Worm (Caenorhabditis elegans) whole organism, late embryonic: Measurements from ENCODE around the gene srh-23.

Experiments
- C08G9.2 ChIP-seq: sonication (generic microtip); optimal IDR thresholded peaks from 2 replicates; lab custom pipeline; 2016; ENCODE audit warnings: mild to moderate bottlenecking, missing genetic modification characterization, moderate library complexity, missing compliant biosample characterization
- C38D4.7 ChIP-seq: fragments of 200-800 bp; sonication (Bioruptor generic); optimal IDR thresholded peaks from 2 replicates; lab custom pipeline; 2018; ENCODE audit warnings: mild to moderate bottlenecking, missing genetic modification characterization, moderate library complexity, missing compliant biosample characterization
- F13H6.1 ChIP-seq: sonication (generic microtip); optimal IDR thresholded peaks from 2 replicates; lab custom pipeline; 2016; ENCODE audit warnings: missing genetic modification characterization, missing compliant biosample characterization
- K09A11.1 ChIP-seq: sonication (generic microtip); optimal IDR thresholded peaks from 2 replicates; lab custom pipeline; 2017; ENCODE audit warnings: antibody characterized with exemption, mild to moderate bottlenecking, missing genetic modification characterization, missing compliant biosample characterization; ENCODE audit not compliant: insufficient read depth
- T23F11.4 ChIP-seq: fragments of 200-800 bp; sonication (Bioruptor generic); optimal IDR thresholded peaks from 2 replicates; lab custom pipeline; 2018; ENCODE audit warnings: mild to moderate bottlenecking, missing genetic modification characterization, missing compliant biosample characterization
- ahr-1 ChIP-seq: sonication (generic microtip); optimal IDR thresholded peaks from 2 replicates; lab custom pipeline; 2016; ENCODE audit warnings: missing genetic modification characterization, missing compliant biosample characterization
- ceh-19 ChIP-seq: fragments of 200-800 bp; sonication (Bioruptor generic); optimal IDR thresholded peaks from 2 replicates; lab custom pipeline; 2018; ENCODE audit warnings: mild to moderate bottlenecking, missing genetic modification characterization, missing compliant biosample characterization
- ceh-22 ChIP-seq: sonication (generic microtip); optimal IDR thresholded peaks from 2 replicates; lab custom pipeline; 2017; ENCODE audit warnings: missing biosample characterization, missing genetic modification characterization
- ceh-31 ChIP-seq: sonication (generic microtip); optimal IDR thresholded peaks from 2 replicates; lab custom pipeline; 2016; ENCODE audit warnings: missing genetic modification characterization, missing compliant biosample characterization
- ceh-34 ChIP-seq: sonication (generic microtip); optimal IDR thresholded peaks from 2 replicates; lab custom pipeline; 2016; ENCODE audit warnings: mild to moderate bottlenecking, missing genetic modification characterization, missing compliant biosample characterization
- ceh-48 ChIP-seq: sonication (generic microtip); optimal IDR thresholded peaks from 2 replicates; lab custom pipeline; 2016; ENCODE audit warnings: missing genetic modification characterization, inconsistent platforms, missing compliant biosample characterization
- ceh-6 ChIP-seq: fragments of 200-800 bp; sonication (Bioruptor generic); optimal IDR thresholded peaks from 2 replicates; lab custom pipeline; 2018; ENCODE audit warnings: mild to moderate bottlenecking, missing genetic modification characterization, missing compliant biosample characterization
- ceh-9 ChIP-seq: sonication (generic microtip); optimal IDR thresholded peaks from 2 replicates; lab custom pipeline; 2016; ENCODE audit warnings: mild to moderate bottlenecking, missing genetic modification characterization, inconsistent platforms, missing compliant biosample characterization
- dmd-4 ChIP-seq: sonication (generic microtip); optimal IDR thresholded peaks from 2 replicates; lab custom pipeline; 2016; ENCODE audit warnings: borderline replicate concordance, missing genetic modification characterization, missing compliant biosample characterization
- elt-2 ChIP-seq: sonication (generic microtip); optimal IDR thresholded peaks from 2 replicates; lab custom pipeline; 2016; ENCODE audit warnings: missing genetic modification reagents, missing genetic modification characterization, missing compliant biosample characterization
- fax-1 ChIP-seq: sonication (generic microtip); optimal IDR thresholded peaks from 2 replicates; lab custom pipeline; 2016; ENCODE audit warnings: missing genotype, missing genetic modification characterization, missing compliant biosample characterization
- fkh-10 ChIP-seq: fragments of 150-350 bp; optimal IDR thresholded peaks from 2 replicates; lab custom pipeline; 2014; ENCODE audit warnings: missing biosample characterization, missing genetic modification reagents, missing genetic modification characterization
- fkh-6 ChIP-seq: sonication (generic microtip); optimal IDR thresholded peaks from 2 replicates; lab custom pipeline; 2016; ENCODE audit warnings: missing genetic modification characterization, missing compliant biosample characterization
- gmeb-2 ChIP-seq: sonication (generic microtip); optimal IDR thresholded peaks from 2 replicates; lab custom pipeline; 2016; ENCODE audit warnings: missing genetic modification characterization, inconsistent platforms, missing compliant biosample characterization
- hlh-15 ChIP-seq: sonication (generic microtip); optimal IDR thresholded peaks from 2 replicates; lab custom pipeline; 2016; ENCODE audit warnings: missing genetic modification characterization, missing compliant biosample characterization
- hlh-6 ChIP-seq: sonication (generic microtip); optimal IDR thresholded peaks from 2 replicates; lab custom pipeline; 2016; ENCODE audit warnings: missing genotype, missing genetic modification characterization, missing compliant biosample characterization
- hlh-8 ChIP-seq: sonication (generic microtip); optimal IDR thresholded peaks from 2 replicates; lab custom pipeline; 2016; ENCODE audit warnings: missing genotype, missing genetic modification characterization, missing compliant biosample characterization
- lim-6 ChIP-seq: sonication (generic microtip); optimal IDR thresholded peaks from 2 replicates; lab custom pipeline; 2016; ENCODE audit warnings: missing genetic modification characterization, missing compliant biosample characterization
- lin-11 ChIP-seq: fragments of 200-800 bp; sonication (Bioruptor generic); optimal IDR thresholded peaks from 2 replicates; lab custom pipeline; 2018; ENCODE audit warnings: mild to moderate bottlenecking, missing genetic modification characterization, missing compliant biosample characterization
- madf-2 ChIP-seq: sonication (generic microtip); optimal IDR thresholded peaks from 2 replicates; lab custom pipeline; 2017; ENCODE audit warnings: missing genetic modification characterization, missing compliant biosample characterization
- nfya-1 ChIP-seq: sonication (generic microtip); optimal IDR thresholded peaks from 2 replicates; lab custom pipeline; 2017; ENCODE audit warnings: missing genetic modification characterization, mild to moderate bottlenecking, missing compliant biosample characterization, antibody characterized with exemption, moderate library complexity
- nhr-11 ChIP-seq: fragments of 150-350 bp; optimal IDR thresholded peaks from 2 replicates; lab custom pipeline; 2014; ENCODE audit warnings: missing biosample characterization, missing genetic modification characterization
- nhr-232 ChIP-seq: sonication (generic microtip); optimal IDR thresholded peaks from 2 replicates; lab custom pipeline; 2016; ENCODE audit warnings: missing genetic modification characterization, missing compliant biosample characterization
- odd-2 ChIP-seq: sonication (generic microtip); optimal IDR thresholded peaks from 2 replicates; lab custom pipeline; 2017; ENCODE audit warnings: antibody characterized with exemption, mild to moderate bottlenecking, missing genetic modification characterization, missing compliant biosample characterization
- pag-3 ChIP-seq: sonication (generic microtip); optimal IDR thresholded peaks from 2 replicates; lab custom pipeline; 2016; ENCODE audit warnings: missing compliant biosample characterization, missing genetic modification characterization, borderline replicate concordance
- pha-2 ChIP-seq: sonication (generic microtip); optimal IDR thresholded peaks from 2 replicates; lab custom pipeline; 2017; ENCODE audit warnings: mild to moderate bottlenecking, missing genetic modification characterization, missing compliant biosample characterization
- pha-4 ChIP-seq: fragments of 150-350 bp; optimal IDR thresholded peaks from 2 replicates; lab custom pipeline; 2018; ENCODE audit warnings: missing biosample characterization, missing genetic modification reagents, missing genetic modification characterization
- pqm-1 ChIP-seq: sonication (generic microtip); optimal IDR thresholded peaks from 2 replicates; lab custom pipeline; 2016; ENCODE audit warnings: missing genetic modification characterization, missing compliant biosample characterization
- pros-1 ChIP-seq: fragments of 150-350 bp; optimal IDR thresholded peaks from 2 replicates; lab custom pipeline; 2014; ENCODE audit warnings: missing biosample characterization, missing genetic modification reagents, missing genetic modification characterization
- ref-2 ChIP-seq: sonication (generic microtip); optimal IDR thresholded peaks from 2 replicates; lab custom pipeline; 2016; ENCODE audit warnings: missing genetic modification characterization, missing compliant biosample characterization
- rnt-1 ChIP-seq: sonication (generic microtip); optimal IDR thresholded peaks from 2 replicates; lab custom pipeline; 2016; ENCODE audit warnings: missing genetic modification characterization, missing compliant biosample characterization
- sdc-2 ChIP-seq: sonication (generic microtip); optimal IDR thresholded peaks from 2 replicates; lab custom pipeline; 2016; ENCODE audit warnings: missing genotype, missing genetic modification characterization, missing compliant biosample characterization
- sox-2 ChIP-seq: fragments of 200-800 bp; sonication (Bioruptor generic); IDR thresholded peaks from 2 replicates; pipeline ENCODE4 v1.3.6; 2022; ENCODE audit warnings: missing genetic modification reagents, missing genetic modification characterization, missing compliant biosample characterization
- tbx-7 ChIP-seq: sonication (generic microtip); optimal IDR thresholded peaks from 2 replicates; lab custom pipeline; 2016; ENCODE audit warnings: missing genotype, missing genetic modification characterization, missing compliant biosample characterization
- zip-5 ChIP-seq: sonication (generic microtip); optimal IDR thresholded peaks from 2 replicates; lab custom pipeline; 2016; ENCODE audit warnings: missing genetic modification characterization, missing compliant biosample characterization
- ztf-16 ChIP-seq: sonication (generic microtip); optimal IDR thresholded peaks from 2 replicates; lab custom pipeline; 2017; ENCODE audit warnings: missing genetic modification characterization, missing compliant biosample characterization

The srh-23 gene

ce11 chrV:4881377-4881776, 39.5 kb upstream of the srh-23 start, which contains the start of gene str-32:
Gene str-32 (minus strand): TSS chrV:4881477.
- TF ChIP-seq hlh-8: no peak
- TF ChIP-seq fax-1 (tag; lab: Kevin White, UChicago): no peak
- no peak for TF ChIP-seq ceh-6 (GFP tag; lab: Kevin White, UChicago)
- TF ChIP-seq lim-6 (tag; lab: Kevin White, UChicago): no peak
- TF ChIP-seq zip-5 (tag; lab: Kevin White, UChicago): no peak
- TF ChIP-seq tbx-7 (tag; lab: Kevin White, UChicago): no peak
- no peak for TF ChIP-seq nhr-11 (tag; lab: Kevin White, UChicago)
- no peak for TF ChIP-seq nfya-1 (tag; lab: Kevin White, UChicago)
- TF ChIP-seq ahr-1 (tag; lab: Kevin White, UChicago): no peak
- TF ChIP-seq hlh-6 (tag; lab: Kevin White, UChicago): no peak
- TF ChIP-seq fkh-10 (GFP tag; lab: Kevin White, UChicago): no peak
- no peak for TF ChIP-seq ceh-9
- TF ChIP-seq sox-2 (GFP tag; lab: Robert Waterston, UW): no peak
- TF ChIP-seq rnt-1: no peak

ce11 chrV:4884490-4884889, 36.4 kb upstream of the srh-23 start, which contains the start of gene T19H12.12:
Gene T19H12.12 (plus strand): TSS chrV:4884790.
- TF ChIP-seq hlh-6 (tag; lab: Kevin White, UChicago) (no peak), ceh-34 (tag; lab: Kevin White, UChicago) (no peak), elt-2 (tag; lab: Kevin White, UChicago) (no peak), ceh-6 (GFP tag; lab: Kevin White, UChicago) (no peak), fkh-6 (tag; lab: Kevin White, UChicago) (no peak), K09A11.1 (tag; lab: Kevin White, UChicago) (no peak), pqm-1 (tag; lab: Kevin White, UChicago) (no peak), C08G9.2 (tag; lab: Kevin White, UChicago) (no peak), fax-1 (tag; lab: Kevin White, UChicago) (no peak), gmeb-2 (no peak), ceh-48 (tag; lab: Kevin White, UChicago) (no peak), lin-11 (tag; lab: Kevin White, UChicago) (no peak), pha-4 (no peak), dmd-4 (tag; lab: Kevin White, UChicago) (no peak), ceh-19 (GFP tag; lab: Kevin White, UChicago) (no peak), sdc-2 (tag; lab: Kevin White, UChicago) (no peak), T23F11.4 (GFP tag; lab: Kevin White, UChicago) (no peak), ztf-16 (tag; lab: Kevin White, UChicago) (no peak), F13H6.1 (tag; lab: Kevin White, UChicago) (no peak)

ce11 chrV:4885372-4885771, 35.5 kb upstream of the srh-23 start, which contains the start of gene T19H12.3:
Gene T19H12.3 (plus strand): TSS chrV:4885672.
- TF ChIP-seq ref-2: no peak
- TF ChIP-seq ceh-31: no peak
- TF ChIP-seq odd-2: no peak
- TF ChIP-seq pha-2 (tag; lab: Kevin White, UChicago): no peak
- TF ChIP-seq, all 69 proteins: peak for 0

- TF ChIP-seq ahr-1 (tag; lab: Kevin White, UChicago) (no peak), C38D4.7 (GFP tag; lab: Kevin White, UChicago) (no peak), ceh-22 (tag; lab: Kevin White, UChicago) (no peak), hlh-15 (tag; lab: Kevin White, UChicago) (no peak), ztf-16 (tag; lab: Kevin White, UChicago) (no peak), madf-2 (no peak), fax-1 (tag; lab: Kevin White, UChicago) (no peak), pag-3 (tag; lab: Kevin White, UChicago) (no peak), F13H6.1 (tag; lab: Kevin White, UChicago) (no peak), nhr-232 (tag; lab: Kevin White, UChicago) (no peak), pros-1 (tag; lab: Kevin White, UChicago) (no peak), zip-5 (tag; lab: Kevin White, UChicago) (no peak)
Measured at ce11 chrV:4889477-4889876, 31.4 kb upstream of the srh-23 start, which contains the start of gene ugt-12. Gene ugt-12 (minus strand): TSS chrV:4889629.
